Worm (Caenorhabditis elegans) whole organism, late embryonic: ENCODE data around the gene fcmt-1.

Source experiments
- C08G9.2 ChIP-seq: sonication (generic microtip); optimal IDR thresholded peaks from 2 replicates; lab custom pipeline; 2016; ENCODE audit warnings: mild to moderate bottlenecking, missing genetic modification characterization, moderate library complexity, missing compliant biosample characterization
- C38D4.7 ChIP-seq: fragments of 200-800 bp; sonication (Bioruptor generic); optimal IDR thresholded peaks from 2 replicates; lab custom pipeline; 2018; ENCODE audit warnings: mild to moderate bottlenecking, missing genetic modification characterization, moderate library complexity, missing compliant biosample characterization
- F13H6.1 ChIP-seq: sonication (generic microtip); optimal IDR thresholded peaks from 2 replicates; lab custom pipeline; 2016; ENCODE audit warnings: missing genetic modification characterization, missing compliant biosample characterization
- ahr-1 ChIP-seq: sonication (generic microtip); optimal IDR thresholded peaks from 2 replicates; lab custom pipeline; 2016; ENCODE audit warnings: missing genetic modification characterization, missing compliant biosample characterization
- ama-1 ChIP-seq: fragments of 150-350 bp; optimal IDR thresholded peaks from 2 replicates; lab custom pipeline; 2014
- ceh-14 ChIP-seq: sonication (generic microtip); optimal IDR thresholded peaks from 2 replicates; lab custom pipeline; 2016; ENCODE audit warnings: missing genotype, missing genetic modification characterization, missing compliant biosample characterization
- ceh-18 ChIP-seq: sonication (generic microtip); optimal IDR thresholded peaks from 2 replicates; lab custom pipeline; 2016; ENCODE audit warnings: missing genetic modification characterization, missing compliant biosample characterization
- ceh-19 ChIP-seq: fragments of 200-800 bp; sonication (Bioruptor generic); optimal IDR thresholded peaks from 2 replicates; lab custom pipeline; 2018; ENCODE audit warnings: mild to moderate bottlenecking, missing genetic modification characterization, missing compliant biosample characterization
- ceh-30 ChIP-seq: fragments of 150-350 bp; optimal IDR thresholded peaks from 2 replicates; lab custom pipeline; 2014; ENCODE audit warnings: missing biosample characterization, missing genetic modification characterization
- ceh-34 ChIP-seq: sonication (generic microtip); optimal IDR thresholded peaks from 2 replicates; lab custom pipeline; 2016; ENCODE audit warnings: mild to moderate bottlenecking, missing genetic modification characterization, missing compliant biosample characterization
- ceh-45 ChIP-seq: fragments of 200-800 bp; sonication (Bioruptor generic); IDR thresholded peaks from 2 replicates; pipeline ENCODE4 v1.3.6; 2022; ENCODE audit warnings: missing genetic modification reagents, missing genetic modification characterization, missing compliant biosample characterization
- ceh-48 ChIP-seq: sonication (generic microtip); optimal IDR thresholded peaks from 2 replicates; lab custom pipeline; 2016; ENCODE audit warnings: missing genetic modification characterization, inconsistent platforms, missing compliant biosample characterization
- ceh-6 ChIP-seq: fragments of 200-800 bp; sonication (Bioruptor generic); optimal IDR thresholded peaks from 2 replicates; lab custom pipeline; 2018; ENCODE audit warnings: mild to moderate bottlenecking, missing genetic modification characterization, missing compliant biosample characterization
- ceh-9 ChIP-seq: sonication (generic microtip); optimal IDR thresholded peaks from 2 replicates; lab custom pipeline; 2016; ENCODE audit warnings: mild to moderate bottlenecking, missing genetic modification characterization, inconsistent platforms, missing compliant biosample characterization
- ets-4 ChIP-seq: sonication (generic microtip); optimal IDR thresholded peaks from 2 replicates; lab custom pipeline; 2016; ENCODE audit warnings: missing genetic modification characterization, missing compliant biosample characterization
- eyg-1 ChIP-seq: sonication (generic microtip); optimal IDR thresholded peaks from 2 replicates; lab custom pipeline; 2016; ENCODE audit warnings: missing genotype, missing genetic modification characterization, missing compliant biosample characterization
- fkh-10 ChIP-seq: fragments of 150-350 bp; optimal IDR thresholded peaks from 2 replicates; lab custom pipeline; 2014; ENCODE audit warnings: missing biosample characterization, missing genetic modification reagents, missing genetic modification characterization
- fkh-6 ChIP-seq: sonication (generic microtip); optimal IDR thresholded peaks from 2 replicates; lab custom pipeline; 2016; ENCODE audit warnings: missing genetic modification characterization, missing compliant biosample characterization
- gmeb-2 ChIP-seq: sonication (generic microtip); optimal IDR thresholded peaks from 2 replicates; lab custom pipeline; 2016; ENCODE audit warnings: missing genetic modification characterization, inconsistent platforms, missing compliant biosample characterization
- hlh-13 ChIP-seq: fragments of 200-800 bp; sonication (Bioruptor generic); optimal IDR thresholded peaks from 2 replicates; lab custom pipeline; 2018; ENCODE audit warnings: mild to moderate bottlenecking, missing genetic modification characterization, missing compliant biosample characterization
- hlh-15 ChIP-seq: sonication (generic microtip); optimal IDR thresholded peaks from 2 replicates; lab custom pipeline; 2016; ENCODE audit warnings: missing genetic modification characterization, missing compliant biosample characterization
- lim-6 ChIP-seq: sonication (generic microtip); optimal IDR thresholded peaks from 2 replicates; lab custom pipeline; 2016; ENCODE audit warnings: missing genetic modification characterization, missing compliant biosample characterization
- madf-2 ChIP-seq: sonication (generic microtip); optimal IDR thresholded peaks from 2 replicates; lab custom pipeline; 2017; ENCODE audit warnings: missing genetic modification characterization, missing compliant biosample characterization
- nfya-1 ChIP-seq: sonication (generic microtip); optimal IDR thresholded peaks from 2 replicates; lab custom pipeline; 2017; ENCODE audit warnings: missing genetic modification characterization, mild to moderate bottlenecking, missing compliant biosample characterization, antibody characterized with exemption, moderate library complexity
- nhr-232 ChIP-seq: sonication (generic microtip); optimal IDR thresholded peaks from 2 replicates; lab custom pipeline; 2016; ENCODE audit warnings: missing genetic modification characterization, missing compliant biosample characterization
- npax-4 ChIP-seq: sonication (generic microtip); optimal IDR thresholded peaks from 2 replicates; lab custom pipeline; 2016; ENCODE audit warnings: missing genetic modification characterization, missing compliant biosample characterization
- odd-2 ChIP-seq: sonication (generic microtip); optimal IDR thresholded peaks from 2 replicates; lab custom pipeline; 2017; ENCODE audit warnings: antibody characterized with exemption, mild to moderate bottlenecking, missing genetic modification characterization, missing compliant biosample characterization
- pag-3 ChIP-seq: sonication (generic microtip); optimal IDR thresholded peaks from 2 replicates; lab custom pipeline; 2016; ENCODE audit warnings: missing compliant biosample characterization, missing genetic modification characterization, borderline replicate concordance
- pat-9 ChIP-seq: fragments of 200-800 bp; sonication (Bioruptor generic); optimal IDR thresholded peaks from 2 replicates; lab custom pipeline; 2018; ENCODE audit warnings: mild to moderate bottlenecking, missing genetic modification characterization, moderate library complexity, missing compliant biosample characterization
- pax-1 ChIP-seq: fragments of 150-350 bp; optimal IDR thresholded peaks from 2 replicates; lab custom pipeline; 2014; ENCODE audit warnings: missing biosample characterization, missing genetic modification characterization
- ref-2 ChIP-seq: sonication (generic microtip); optimal IDR thresholded peaks from 2 replicates; lab custom pipeline; 2016; ENCODE audit warnings: missing genetic modification characterization, missing compliant biosample characterization
- rnt-1 ChIP-seq: sonication (generic microtip); optimal IDR thresholded peaks from 2 replicates; lab custom pipeline; 2016; ENCODE audit warnings: missing genetic modification characterization, missing compliant biosample characterization
- sox-2 ChIP-seq: fragments of 200-800 bp; sonication (Bioruptor generic); IDR thresholded peaks from 2 replicates; pipeline ENCODE4 v1.3.6; 2022; ENCODE audit warnings: missing genetic modification reagents, missing genetic modification characterization, missing compliant biosample characterization
- syd-9 ChIP-seq: sonication (generic microtip); optimal IDR thresholded peaks from 2 replicates; lab custom pipeline; 2016; ENCODE audit warnings: mild to moderate bottlenecking, missing genetic modification characterization, moderate library complexity, missing compliant biosample characterization
- tbx-2 ChIP-seq: sonication (generic microtip); optimal IDR thresholded peaks from 2 replicates; lab custom pipeline; 2016; ENCODE audit warnings: missing genetic modification characterization, missing compliant biosample characterization
- ttx-3 ChIP-seq: sonication (generic microtip); optimal IDR thresholded peaks from 2 replicates; lab custom pipeline; 2016; ENCODE audit warnings: missing genetic modification reagents, missing genetic modification characterization, missing compliant biosample characterization
- unc-3 ChIP-seq, 2 experiments: fragments of 200-800 bp in 1 of 2; sonication (Bioruptor generic) in 1 of 2; sonication (generic microtip) in 1 of 2; conservative IDR thresholded peaks in 1 of 2; optimal IDR thresholded peaks in 1 of 2; 2 replicates each; pipeline versions ENCODE4 v1.3.6 to Lab custom; 2016 to 2022; ENCODE audit warnings: missing compliant biosample characterization in 2 of 2, missing genetic modification characterization in 2 of 2, missing genetic modification reagents in 1 of 2
- unc-42 ChIP-seq: sonication (generic microtip); optimal IDR thresholded peaks from 2 replicates; lab custom pipeline; 2016; ENCODE audit warnings: missing genotype, missing genetic modification characterization, missing compliant biosample characterization
- unc-55 ChIP-seq: sonication (generic microtip); optimal IDR thresholded peaks from 2 replicates; lab custom pipeline; 2017; ENCODE audit warnings: missing biosample characterization, missing genetic modification reagents, missing genetic modification characterization

The fcmt-1 gene

DNA sequence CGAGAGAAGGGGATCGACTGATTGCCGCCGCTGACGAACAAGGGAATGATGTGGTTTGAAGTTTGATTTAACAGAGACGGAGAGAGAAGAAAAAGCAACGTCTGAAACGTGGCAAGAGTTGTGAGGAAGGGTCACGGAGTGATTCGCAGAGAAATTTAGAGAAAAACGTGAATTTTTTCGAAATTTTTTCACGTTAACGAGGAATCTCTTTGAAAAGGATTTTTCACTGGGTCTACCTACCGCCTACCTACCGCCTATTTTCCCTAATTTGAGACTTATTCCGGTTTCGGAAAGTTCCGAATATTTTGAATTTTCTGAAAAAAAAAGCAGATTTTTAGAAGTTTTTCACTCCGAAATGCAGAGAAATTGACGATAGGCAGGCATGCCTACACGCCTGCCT lies at the start of gene fcmt-1:
Gene fcmt-1 (minus strand): TSS at position 101 of the 400 bp plus-strand sequence.
- no peak for TF ChIP-seq lim-6
- TF ChIP-seq ceh-9 (tag; lab: Kevin White, UChicago), result no peak

DNA sequence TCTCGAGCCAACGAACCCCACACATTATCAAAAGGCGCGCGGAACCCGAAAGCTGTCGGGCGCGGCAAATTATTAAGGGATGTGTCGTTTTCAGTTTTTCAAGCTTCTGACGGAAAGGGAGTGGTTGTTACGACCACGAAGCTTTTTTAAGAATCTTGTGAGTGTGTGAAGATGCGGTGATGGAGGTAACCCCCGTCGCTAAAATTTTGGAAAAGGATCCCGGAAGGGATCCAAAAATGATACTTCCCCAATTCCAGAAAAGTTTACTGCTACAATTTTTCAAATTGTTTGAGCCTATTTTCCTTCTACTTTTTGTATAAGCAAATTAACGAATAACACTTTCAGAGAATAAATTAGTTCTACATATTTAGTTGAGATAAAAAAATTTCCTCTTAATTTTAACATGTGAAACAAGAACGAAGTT lies 47.3 kb upstream of the fcmt-1 start:
- TF ChIP-seq ceh-14 (tag; lab: Kevin White, UChicago) (no peak), ceh-30 (tag; lab: Kevin White, UChicago) (peak; percentile 96)

DNA sequence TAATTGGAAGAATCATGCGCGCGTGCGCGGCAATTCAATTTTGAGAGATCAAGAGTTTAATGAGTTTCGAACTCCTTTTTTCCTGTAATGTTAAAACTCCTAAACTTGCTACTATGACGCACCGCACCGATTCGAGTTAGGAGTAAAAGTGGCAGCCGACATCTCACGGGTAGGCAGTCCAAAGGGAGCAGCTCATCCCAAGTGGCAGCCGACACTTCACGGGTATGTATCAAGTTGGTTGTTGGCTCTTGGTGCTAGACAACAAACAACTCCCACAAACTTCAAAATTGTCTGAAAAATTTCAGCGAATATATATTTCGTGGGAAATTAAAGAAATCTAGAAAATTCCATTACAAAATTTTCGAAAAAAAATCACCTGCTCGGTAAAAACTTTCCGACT lies 43.8 kb upstream of the fcmt-1 start:
- TF ChIP-seq ref-2 (tag; lab: Kevin White, UChicago) (no peak), unc-42 (tag; lab: Kevin White, UChicago) (peak; percentile 28)

DNA sequence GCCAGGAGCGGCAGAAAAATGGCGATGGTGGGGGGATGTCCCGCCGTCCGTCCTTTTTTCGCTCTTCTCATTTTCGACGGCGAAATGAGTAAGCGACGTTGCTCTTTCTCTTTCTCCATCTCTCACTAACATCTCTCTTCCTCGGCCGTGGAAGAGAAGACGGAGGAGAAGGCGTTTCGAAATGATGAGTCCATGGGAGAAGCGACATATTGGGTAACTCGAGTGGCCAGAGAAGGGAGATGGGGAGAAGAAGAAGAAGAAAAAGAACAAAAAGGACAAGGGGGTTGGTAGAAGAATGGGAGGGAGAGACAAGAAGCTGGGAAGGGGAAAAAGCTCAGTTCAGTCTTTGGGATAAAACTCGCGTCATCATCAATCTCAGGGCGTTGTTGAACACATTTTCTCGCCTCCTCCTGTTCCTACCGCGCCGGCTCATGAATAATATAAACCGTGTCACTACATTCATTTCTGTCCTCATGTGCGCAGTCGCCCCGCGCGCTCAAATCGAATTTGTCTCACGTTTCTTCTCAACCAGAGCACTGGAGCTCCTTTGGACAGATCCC lies 42.3 kb upstream of the fcmt-1 start:
- TF ChIP-seq rnt-1 (tag; lab: Kevin White, UChicago) (peak; percentile 4), gmeb-2 (tag; lab: Kevin White, UChicago) (no peak), pag-3 (tag; lab: Kevin White, UChicago) (peak; percentile 27), unc-42 (tag; lab: Kevin White, UChicago) (peak; percentile 75), npax-4 (tag; lab: Kevin White, UChicago) (no peak), eyg-1 (tag; lab: Kevin White, UChicago) (no peak), ets-4 (tag; lab: Kevin White, UChicago) (no peak), ceh-45 (GFP tag; lab: Robert Waterston, UW) (no peak), ttx-3 (tag; lab: Kevin White, UChicago) (no peak), C08G9.2 (tag; lab: Kevin White, UChicago) (peak; percentile 37), fkh-10 (no peak), ceh-18 (tag; lab: Kevin White, UChicago) (peak; percentile 18), unc-55 (GFP tag; lab: Kevin White, UChicago) (peak; percentile 47), ceh-19 (peak; percentile 60), ceh-14 (tag; lab: Kevin White, UChicago) (peak; percentile 35), ceh-34 (tag; lab: Kevin White, UChicago) (peak; percentile 79), nfya-1 (tag; lab: Kevin White, UChicago) (peak; percentile 46), lim-6 (peak; percentile 31), tbx-2 (tag; lab: Kevin White, UChicago) (peak; percentile 50), fkh-6 (tag; lab: Kevin White, UChicago) (no peak), ama-1 (lab: Kevin White, UChicago) (no peak), F13H6.1 (tag; lab: Kevin White, UChicago) (no peak)
- TF ChIP-seq, all 69 proteins: peak for 12

DNA sequence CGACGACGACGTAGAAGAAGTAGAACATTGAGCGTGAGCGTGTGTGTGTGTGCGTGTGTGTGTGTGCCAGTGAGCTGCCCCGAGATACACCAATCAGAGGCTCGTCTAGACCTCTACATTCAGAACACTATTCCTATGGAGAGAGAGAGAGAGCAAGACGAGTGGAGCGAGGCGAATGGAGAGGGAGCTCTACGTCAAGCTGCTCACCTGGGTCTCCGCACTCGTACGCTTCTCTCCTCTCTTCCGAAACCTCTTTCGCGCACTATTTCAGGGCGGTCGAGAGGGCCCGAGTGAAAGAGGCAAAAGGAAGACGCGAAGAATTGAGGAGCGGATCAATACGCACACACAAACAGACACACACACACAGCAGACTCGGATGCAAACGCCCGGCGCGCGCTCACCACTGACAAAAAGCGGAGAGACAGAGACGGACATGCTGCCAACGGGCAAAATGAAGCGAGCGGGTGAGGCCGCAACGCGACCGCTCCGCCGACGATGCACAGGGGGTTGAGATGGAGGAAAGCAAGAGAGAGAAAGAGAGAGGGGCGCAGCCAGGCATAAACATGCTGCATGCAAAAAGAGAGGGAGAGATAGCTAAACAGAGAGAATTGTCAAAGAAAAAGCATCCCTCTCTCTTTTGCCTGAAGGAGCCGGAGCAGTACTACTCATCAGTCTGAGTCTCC lies 40.3 kb upstream of the fcmt-1 start:
- TF ChIP-seq ceh-6 (GFP tag; lab: Kevin White, UChicago) (peak; percentile 25), unc-55 (GFP tag; lab: Kevin White, UChicago) (peak; percentile 80), odd-2 (no peak), pax-1 (tag; lab: Kevin White, UChicago) (no peak), unc-42 (tag; lab: Kevin White, UChicago) (peak; percentile 84), fkh-6 (tag; lab: Kevin White, UChicago) (peak; percentile 30), nhr-232 (tag; lab: Kevin White, UChicago) (no peak), lim-6 (peak; percentile 13), sox-2 (GFP tag; lab: Robert Waterston, UW) (peak; percentile 1; the same call in 1 of the 2 replicates), ama-1 (lab: Kevin White, UChicago) (no peak), pat-9 (tag; lab: Kevin White, UChicago) (no peak), syd-9 (tag; lab: Kevin White, UChicago) (peak; percentile 81), ceh-9 (tag; lab: Kevin White, UChicago) (no peak), ceh-14 (tag; lab: Kevin White, UChicago) (peak; percentile 83), eyg-1 (tag; lab: Kevin White, UChicago) (peak; percentile 37), pag-3 (tag; lab: Kevin White, UChicago) (no peak), ceh-34 (tag; lab: Kevin White, UChicago) (peak; percentile 94), gmeb-2 (tag; lab: Kevin White, UChicago) (no peak), unc-3 (GFP tag; conservative IDR thresholded peaks at IDR 0.05; lab: Robert Waterston, UW) (no peak), unc-3 (tag; optimal IDR thresholded peaks at IDR 0.05; lab: Kevin White, UChicago) (peak; percentile 70), ceh-48 (tag; lab: Kevin White, UChicago) (peak; percentile 93), hlh-15 (no peak), madf-2 (no peak), F13H6.1 (tag; lab: Kevin White, UChicago) (peak; percentile 82), hlh-13 (GFP tag; lab: Kevin White, UChicago) (no peak), C38D4.7 (GFP tag; lab: Kevin White, UChicago) (no peak), ceh-45 (GFP tag; lab: Robert Waterston, UW) (no peak; the same call in 1 of the 2 replicates), ttx-3 (tag; lab: Kevin White, UChicago) (no peak), ceh-19 (peak; percentile 68), ahr-1 (peak; percentile 20)
